Fruit fly (Drosophila melanogaster) whole organism, pupa: ENCODE results near the gene kst.
A peak's percentile ranks its signal among the peaks of the same experiment; 100 is the strongest.

Experiments used
- CG10348 ChIP-seq: fragments of 200-800 bp; sonication (Bioruptor generic); IDR thresholded peaks from 2 replicates; pipeline ENCODE4 v1.3.6; 2022; ENCODE audit warnings: missing biosample characterization, missing genetic modification characterization
- CG12605 ChIP-seq: fragments of 200-800 bp; sonication (Bioruptor generic); IDR thresholded peaks from 2 replicates; pipeline ENCODE4 v1.3.6; 2022; ENCODE audit warnings: missing biosample characterization, missing genetic modification characterization
- CG13204 ChIP-seq: fragments of 200-800 bp; sonication (Bioruptor generic); optimal IDR thresholded peaks from 2 replicates; lab custom pipeline; 2018; ENCODE audit warnings: missing biosample characterization, mild to moderate bottlenecking, missing genetic modification characterization, moderate library complexity
- CG14655 ChIP-seq: fragments of 200-800 bp; sonication (Bioruptor generic); optimal IDR thresholded peaks from 3 replicates; lab custom pipeline; 2017; ENCODE audit warnings: mild to moderate bottlenecking, missing biosample characterization, missing genetic modification reagents, missing genetic modification characterization
- CG15710 ChIP-seq: fragments of 200-800 bp; sonication (Bioruptor generic); optimal IDR thresholded peaks from 2 replicates; lab custom pipeline; 2018; ENCODE audit warnings: missing biosample characterization, mild to moderate bottlenecking, missing genetic modification characterization, moderate library complexity
- CG17806 ChIP-seq: fragments of 200-800 bp; sonication (Bioruptor generic); optimal IDR thresholded peaks from 2 replicates; lab custom pipeline; 2018; ENCODE audit warnings: missing biosample characterization, mild to moderate bottlenecking, missing genetic modification characterization, moderate library complexity
- CG32121 ChIP-seq: fragments of 200-800 bp; sonication (Bioruptor generic); IDR thresholded peaks from 2 replicates; pipeline ENCODE4 v1.3.6; 2022; ENCODE audit warnings: missing biosample characterization, missing genetic modification characterization
- CG34367 ChIP-seq: fragments of 200-800 bp; sonication (Bioruptor generic); optimal IDR thresholded peaks from 2 replicates; lab custom pipeline; 2018; ENCODE audit warnings: missing biosample characterization, mild to moderate bottlenecking, missing genetic modification characterization
- CG4496 ChIP-seq: fragments of 200-800 bp; sonication (Bioruptor generic); IDR thresholded peaks from 3 replicates; pipeline ENCODE4 v1.3.6; 2022; ENCODE audit warnings: missing biosample characterization, missing genetic modification characterization
- CG8159 ChIP-seq: fragments of 200-800 bp; sonication (Bioruptor generic); optimal IDR thresholded peaks from 3 replicates; lab custom pipeline; 2018; ENCODE audit warnings: missing biosample characterization, mild to moderate bottlenecking, missing genetic modification characterization, moderate library complexity
- CG8301 ChIP-seq: fragments of 200-800 bp; sonication (Bioruptor generic); optimal IDR thresholded peaks from 2 replicates; lab custom pipeline; 2018; ENCODE audit warnings: missing biosample characterization, mild to moderate bottlenecking, missing genetic modification characterization
- CG9948 ChIP-seq: fragments of 200-800 bp; sonication (Bioruptor generic); optimal IDR thresholded peaks from 2 replicates; lab custom pipeline; 2018; ENCODE audit warnings: missing biosample characterization, mild to moderate bottlenecking, missing genetic modification characterization, moderate library complexity
- D1 ChIP-seq: fragments of 200-800 bp; sonication (Bioruptor generic); optimal IDR thresholded peaks from 2 replicates; lab custom pipeline; 2018; ENCODE audit warnings: missing biosample characterization, mild to moderate bottlenecking, missing genetic modification characterization, moderate library complexity
- EcR ChIP-seq: fragments of 200-800 bp; sonication (Bioruptor generic); optimal IDR thresholded peaks from 3 replicates; lab custom pipeline; 2019; ENCODE audit warnings: missing biosample characterization, missing genetic modification characterization, mild to moderate bottlenecking, moderate library complexity, missing genetic modification reagents
- Ets98B ChIP-seq: fragments of 200-800 bp; sonication (Bioruptor generic); IDR thresholded peaks from 2 replicates; pipeline ENCODE4 v1.3.6; 2022; ENCODE audit warnings: missing biosample characterization, missing genetic modification characterization
- Pif1A ChIP-seq: fragments of 200-800 bp; sonication (Bioruptor generic); optimal IDR thresholded peaks from 3 replicates; lab custom pipeline; 2016; ENCODE audit warnings: missing biosample characterization, missing genetic modification characterization
- Pif1B ChIP-seq: fragments of 200-800 bp; sonication (Bioruptor generic); optimal IDR thresholded peaks from 3 replicates; lab custom pipeline; 2016; ENCODE audit warnings: missing biosample characterization, missing genetic modification characterization
- Snoo ChIP-seq: fragments of 200-800 bp; sonication (Bioruptor generic); optimal IDR thresholded peaks from 3 replicates; lab custom pipeline; 2017; ENCODE audit warnings: missing biosample characterization, mild to moderate bottlenecking, missing genetic modification characterization, inconsistent platforms
- fd96Ca ChIP-seq: fragments of 200-800 bp; sonication (Bioruptor generic); IDR thresholded peaks from 3 replicates; pipeline ENCODE4 v1.3.6; 2022; ENCODE audit warnings: missing biosample characterization, missing genetic modification characterization
- gl ChIP-seq: fragments of 200-800 bp; sonication (Bioruptor generic); optimal IDR thresholded peaks from 2 replicates; lab custom pipeline; 2018; ENCODE audit warnings: missing biosample characterization, mild to moderate bottlenecking, missing genetic modification characterization
- rn ChIP-seq: fragments of 200-800 bp; sonication (Bioruptor generic); IDR thresholded peaks from 2 replicates; pipeline ENCODE4 v1.3.6; 2022; ENCODE audit warnings: missing biosample characterization, missing genetic modification characterization

kst gene

dm6 chr3L:3308676-3309613 lies 27.7 kb upstream of the kst start:
- TF ChIP-seq D1 (tag; lab: Kevin White, UChicago) (no peak), CG13204 (no peak), Pif1B (GFP tag; lab: Kevin White, UChicago) (no peak), CG12605 (no peak), CG15710 (tag; lab: Kevin White, UChicago) (no peak), CG8301 (no peak), CG8159 (tag; lab: Kevin White, UChicago) (no peak), gl (tag; lab: Kevin White, UChicago) (no peak), Pif1A (no peak), CG14655 (GFP tag; lab: Kevin White, UChicago) (no peak), CG4496 (no peak), Ets98B (no peak), CG9948 (no peak), rn (GFP tag; lab: Robert Waterston, UW) (no peak), EcR (GFP tag; lab: Kevin White, UChicago) (no peak), CG32121 (no peak), Snoo (tag; lab: Kevin White, UChicago) (no peak), fd96Ca (GFP tag; lab: Robert Waterston, UW) (no peak), CG17806 (no peak)
- TF ChIP-seq, all 21 proteins: peak for 0

dm6 chr3L:3314049-3314448 lies 22.6 kb upstream of the kst start, which contains the start of gene Drsl2:
Gene Drsl2, plus strand, starts transcription at chr3L:3314349.
- TF ChIP-seq fd96Ca (GFP tag; lab: Robert Waterston, UW) (no peak), D1 (tag; lab: Kevin White, UChicago) (no peak), CG10348 (GFP tag; lab: Robert Waterston, UW) (no peak), Ets98B (no peak), CG8159 (tag; lab: Kevin White, UChicago) (no peak), CG8301 (no peak)

dm6 chr3L:3314696-3315095 lies 22.0 kb upstream of the kst start, which contains the start of gene Drsl3:
Gene Drsl3, plus strand, starts transcription at chr3L:3314996.
- TF ChIP-seq rn (GFP tag; lab: Robert Waterston, UW) (no peak), Ets98B (no peak), fd96Ca (GFP tag; lab: Robert Waterston, UW) (no peak), CG17806 (no peak), CG13204 (no peak), CG12605 (no peak), CG15710 (tag; lab: Kevin White, UChicago) (no peak), CG8159 (tag; lab: Kevin White, UChicago) (no peak), Pif1B (GFP tag; lab: Kevin White, UChicago) (no peak), EcR (GFP tag; lab: Kevin White, UChicago) (no peak), CG9948 (no peak), CG8301 (no peak)

dm6 chr3L:3315288-3315687 lies 21.4 kb upstream of the kst start, which contains the start of gene Drsl4:
Gene Drsl4, plus strand, starts transcription at chr3L:3315620.
- peak; percentile 16 for TF ChIP-seq EcR (GFP tag; lab: Kevin White, UChicago)
- TF ChIP-seq CG17806 = no peak

dm6 chr3L:3316441-3316840 lies 20.2 kb upstream of the kst start, which contains the start of gene Drsl5:
Gene Drsl5, plus strand, starts transcription at chr3L:3316781.
- TF ChIP-seq rn (GFP tag; lab: Robert Waterston, UW) = no peak
- TF ChIP-seq gl (tag; lab: Kevin White, UChicago) = no peak

dm6 chr3L:3319223-3319643 lies 17.4 kb upstream of the kst start, which contains the start of the genes PIG-C, CG12016 and Dpm2:
Gene PIG-C, minus strand, starts transcription at chr3L:3319232.
Gene CG12016, plus strand, starts transcription at chr3L:3319555.
Gene Dpm2, plus strand, starts transcription at chr3L:3319555.
- TF ChIP-seq CG14655 (GFP tag; lab: Kevin White, UChicago) = no peak
- peak; percentile 8 for TF ChIP-seq CG8301
- TF ChIP-seq Pif1A = no peak
- peak; percentile 66; the same call in 1 of the 3 replicates for TF ChIP-seq CG4496
- no peak; the same call in 1 of the 2 replicates for TF ChIP-seq Ets98B
- no peak for TF ChIP-seq CG13204
- TF ChIP-seq CG12605 = no peak
- no peak for TF ChIP-seq gl (tag; lab: Kevin White, UChicago)
- TF ChIP-seq D1 (tag; lab: Kevin White, UChicago) = no peak
- TF ChIP-seq rn (GFP tag; lab: Robert Waterston, UW) = no peak
- peak; percentile 13 for TF ChIP-seq CG17806
- peak; percentile 20 for TF ChIP-seq Snoo (tag; lab: Kevin White, UChicago)
- TF ChIP-seq CG8159 (tag; lab: Kevin White, UChicago) = no peak
- TF ChIP-seq EcR (GFP tag; lab: Kevin White, UChicago) = no peak
- TF ChIP-seq CG34367 (tag; lab: Kevin White, UChicago) = peak; percentile 25
- peak; percentile 48 for TF ChIP-seq CG15710 (tag; lab: Kevin White, UChicago)
- TF ChIP-seq CG32121 = peak; percentile 47; the same call in 1 of the 2 replicates
- TF ChIP-seq fd96Ca (GFP tag; lab: Robert Waterston, UW) = no peak
- TF ChIP-seq CG10348 (GFP tag; lab: Robert Waterston, UW) = no peak
- no peak for TF ChIP-seq Pif1B (GFP tag; lab: Kevin White, UChicago)
- TF ChIP-seq CG9948 = no peak
